Worm (Caenorhabditis elegans) whole organism, young adult: ENCODE measurements around the gene C01G12.16.

Source experiments
- F39B2.1 ChIP-seq: fragments of 200-800 bp; sonication (Bioruptor generic); IDR thresholded peaks from 2 replicates; pipeline ENCODE4 v1.3.6; 2022; ENCODE audit warnings: missing genetic modification reagents, missing genetic modification characterization, missing compliant biosample characterization
- let-526 ChIP-seq: fragments of 200-800 bp; sonication (Bioruptor generic); IDR thresholded peaks from 2 replicates; pipeline ENCODE4 v1.3.6; 2022; ENCODE audit warnings: missing genetic modification reagents, missing genetic modification characterization, missing compliant biosample characterization

DNA sequence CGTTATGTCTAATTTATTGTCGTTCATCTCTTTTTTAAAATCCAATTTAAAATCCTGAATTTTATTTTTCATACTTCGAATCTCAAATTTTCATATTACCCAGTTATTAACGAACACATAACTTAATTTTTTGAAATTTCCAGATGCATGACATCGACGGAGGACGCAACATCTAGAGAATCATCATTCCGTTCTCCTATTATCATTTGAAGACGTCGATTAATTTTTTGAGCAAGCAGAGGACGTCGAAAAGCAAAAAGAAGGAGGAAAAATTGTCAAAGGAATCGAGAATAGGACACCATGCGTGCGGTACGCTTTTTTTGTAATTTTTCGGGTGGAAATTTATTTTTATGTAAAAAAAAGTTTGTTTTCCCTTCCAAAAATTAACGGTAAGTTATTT lies 46.0 kb upstream of the C01G12.16 start, which contains the start of gene unc-103:
- no peak for TF ChIP-seq let-526 (GFP tag; lab: Robert Waterston, UW)
- no peak for TF ChIP-seq F39B2.1
